Fruit fly (Drosophila melanogaster): Measurements from ENCODE around the gene CG13077.

The CG13077 gene

DNA sequence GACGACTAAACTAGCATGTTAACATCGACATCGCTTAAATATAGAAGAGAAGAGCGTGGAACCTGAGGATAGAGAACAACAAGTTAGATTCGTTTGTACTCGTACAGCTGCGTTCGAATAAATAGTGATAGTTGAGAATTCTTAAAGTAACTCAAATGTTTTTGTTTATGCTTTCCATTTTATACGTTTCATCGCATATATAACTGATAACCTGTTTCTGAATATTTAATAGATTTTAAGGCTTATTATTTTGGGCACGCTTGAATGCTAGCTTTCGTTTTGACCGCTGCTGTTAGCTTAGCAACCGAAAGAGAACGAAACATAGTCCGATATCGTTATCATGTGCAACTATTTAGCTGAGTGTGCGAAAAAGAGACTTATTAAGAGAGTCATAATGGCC is 37.4 kb upstream of the CG13077 start (continued):
- TF ChIP-seq Lpt (GFP tag; optimal IDR thresholded peaks at IDR 0.05) (peak; percentile 96), cyc (GFP tag; optimal IDR thresholded peaks at IDR 0.05) (peak; percentile 60), fkh (GFP tag; optimal IDR thresholded peaks at IDR 0.05) (peak; percentile 76), dac (GFP tag; optimal IDR thresholded peaks at IDR 0.05) (peak; percentile 97), CG31627 (GFP tag; optimal IDR thresholded peaks at IDR 0.05) (peak; percentile 64), Met (GFP tag; optimal IDR thresholded peaks at IDR 0.05) (peak; percentile 66), CG11294 (GFP tag; IDR thresholded peaks at IDR 0.05) (peak; percentile 99), achi (GFP tag; optimal IDR thresholded peaks at IDR 0.05) (peak; percentile 97), pdm3 (GFP tag; optimal IDR thresholded peaks at IDR 0.05) (peak; percentile 97), svp (GFP tag) (no peak), CG11762 (GFP tag; optimal IDR thresholded peaks at IDR 0.05; ENCODE audit: insufficient read depth) (peak; percentile 93), Hr4 (GFP tag; optimal IDR thresholded peaks at IDR 0.05) (peak; percentile 99), CG9139 (GFP tag; optimal IDR thresholded peaks at IDR 0.05) (peak; percentile 93), Smox (GFP tag; optimal IDR thresholded peaks at IDR 0.05) (peak; percentile 53)

DNA sequence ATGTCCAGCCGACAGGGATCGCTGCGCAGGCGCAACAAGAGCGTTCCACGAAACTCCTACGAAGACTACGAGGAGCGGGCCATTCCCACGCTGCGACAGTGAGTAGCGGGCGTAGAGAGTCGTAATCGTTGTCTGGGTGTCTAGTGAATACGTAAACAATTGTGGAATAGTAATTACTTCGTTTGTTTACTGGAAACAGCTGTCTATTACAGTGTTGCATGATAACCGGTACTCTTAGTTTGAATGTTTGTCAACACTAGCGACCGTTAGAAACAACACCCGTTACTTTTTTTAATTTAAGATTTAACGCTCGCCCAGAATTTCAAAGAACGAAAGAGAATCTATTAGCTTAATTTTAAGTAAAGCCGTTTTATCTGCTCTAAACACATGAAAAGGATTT is 35.6 kb upstream of the CG13077 start, which contains the start of gene CG10165:
TSS of gene CG10165 (minus strand) at position 214 of the 400 bp plus-strand sequence.
- TF ChIP-seq CG31627 (GFP tag; optimal IDR thresholded peaks at IDR 0.05) (no peak), Sox15 (GFP tag; optimal IDR thresholded peaks at IDR 0.05) (no peak), Eip93F (GFP tag; optimal IDR thresholded peaks at IDR 0.05) (no peak), fkh (GFP tag; optimal IDR thresholded peaks at IDR 0.05) (peak; percentile 81), dsx (GFP tag; optimal IDR thresholded peaks at IDR 0.05; ENCODE audit: poor library complexity, severe bottlenecking) (peak; percentile 61)

DNA sequence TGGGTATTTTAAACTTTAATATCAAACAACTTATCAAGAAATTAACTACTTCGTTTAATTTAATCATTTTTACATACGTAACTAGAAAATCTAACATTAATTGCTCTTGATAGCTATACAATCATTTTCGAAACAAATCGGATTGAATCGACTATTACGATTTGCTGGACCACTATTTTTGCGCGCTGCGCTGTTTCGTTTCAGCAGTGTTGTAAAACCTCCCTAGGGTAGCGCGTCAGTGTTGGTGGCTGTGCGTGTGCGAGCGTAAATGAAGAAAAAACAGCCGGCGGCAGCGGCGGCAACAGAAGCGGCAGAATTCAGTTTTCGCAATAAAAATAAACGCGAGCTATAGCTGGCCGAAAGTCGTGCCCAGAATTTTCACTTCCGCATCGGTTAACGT is 32.4 kb upstream of the CG13077 start, which contains the start of gene CG33116:
TSS of gene CG33116 (plus strand) at position 233 of the 400 bp plus-strand sequence.
- peak; percentile 88 for TF ChIP-seq Sox102F (GFP tag; optimal IDR thresholded peaks at IDR 0.05)
- peak; percentile 74 for TF ChIP-seq Gug (GFP tag; IDR thresholded peaks at IDR 0.05)
- TF ChIP-seq CG1621 (tag; optimal IDR thresholded peaks at IDR 0.05): peak; percentile 77
- TF ChIP-seq CG6854 (GFP tag; optimal IDR thresholded peaks at IDR 0.05): peak; percentile 71
- TF ChIP-seq spab (GFP tag; optimal IDR thresholded peaks at IDR 0.05): peak; percentile 70
- peak; percentile 80 for TF ChIP-seq Lpt (GFP tag; optimal IDR thresholded peaks at IDR 0.05)
- TF ChIP-seq CG8119 (GFP tag; IDR thresholded peaks at IDR 0.05): peak; percentile 83
- peak; percentile 76 for TF ChIP-seq CG6808 (GFP tag; optimal IDR thresholded peaks at IDR 0.05)
- TF ChIP-seq CG6163 (GFP tag; IDR thresholded peaks at IDR 0.05): peak; percentile 85
- TF ChIP-seq Eip93F (GFP tag; optimal IDR thresholded peaks at IDR 0.05): peak; percentile 33
- peak; percentile 88 for TF ChIP-seq eg (GFP tag; IDR thresholded peaks at IDR 0.05)
- TF ChIP-seq fd85E (GFP tag; optimal IDR thresholded peaks at IDR 0.05): peak; percentile 69
- peak; percentile 64 to 84 for TF ChIP-seq salr (GFP tag; optimal IDR thresholded peaks at IDR 0.05)
- peak; percentile 72 for TF ChIP-seq dsx (GFP tag; optimal IDR thresholded peaks at IDR 0.05; ENCODE audit: poor library complexity, severe bottlenecking)
- TF ChIP-seq Met (GFP tag; optimal IDR thresholded peaks at IDR 0.05): peak; percentile 88
- peak; percentile 86 for TF ChIP-seq cyc (GFP tag; optimal IDR thresholded peaks at IDR 0.05)
- TF ChIP-seq Blimp-1 (GFP tag; optimal IDR thresholded peaks at IDR 0.05): peak; percentile 39
- peak; percentile 60 for TF ChIP-seq CG8319 (GFP tag; optimal IDR thresholded peaks at IDR 0.05)
- peak; percentile 75 for TF ChIP-seq CG34406 (GFP tag; optimal IDR thresholded peaks at IDR 0.05)
- peak; percentile 89 for TF ChIP-seq esn (GFP tag; optimal IDR thresholded peaks at IDR 0.05)
- peak; percentile 81 for TF ChIP-seq Smox (GFP tag; optimal IDR thresholded peaks at IDR 0.05)
- peak; percentile 88 for TF ChIP-seq vri (GFP tag; optimal IDR thresholded peaks at IDR 0.05)
- peak; percentile 57 for TF ChIP-seq CG11902 (GFP tag; optimal IDR thresholded peaks at IDR 0.05)
- TF ChIP-seq pdm3 (GFP tag; optimal IDR thresholded peaks at IDR 0.05): peak; percentile 87
- peak; percentile 83 for TF ChIP-seq Hr39 (GFP tag; optimal IDR thresholded peaks at IDR 0.05)
- peak; percentile 86 for TF ChIP-seq net (GFP tag; optimal IDR thresholded peaks at IDR 0.05)
- TF ChIP-seq OdsH (GFP tag; optimal IDR thresholded peaks at IDR 0.05): peak; percentile 88
- peak; percentile 57 for TF ChIP-seq CG16779 (tag; optimal IDR thresholded peaks at IDR 0.05)
- TF ChIP-seq Ets96B (tag; optimal IDR thresholded peaks at IDR 0.05): peak; percentile 73
- TF ChIP-seq CG6792 (GFP tag; optimal IDR thresholded peaks at IDR 0.05): peak; percentile 79
- TF ChIP-seq achi (GFP tag; optimal IDR thresholded peaks at IDR 0.05): peak; percentile 85
- peak; percentile 87 for TF ChIP-seq lz (GFP tag; optimal IDR thresholded peaks at IDR 0.05)
- TF ChIP-seq dac (GFP tag; optimal IDR thresholded peaks at IDR 0.05): peak; percentile 77
- TF ChIP-seq CG3919 (GFP tag; optimal IDR thresholded peaks at IDR 0.05): peak; percentile 92
- TF ChIP-seq CG32006 (GFP tag; optimal IDR thresholded peaks at IDR 0.05): peak; percentile 91
- peak; percentile 84 for TF ChIP-seq topi (GFP tag; optimal IDR thresholded peaks at IDR 0.05)
- peak; percentile 51 for TF ChIP-seq CG9139 (GFP tag; optimal IDR thresholded peaks at IDR 0.05)
- peak; percentile 72 for TF ChIP-seq CG11762 (GFP tag; optimal IDR thresholded peaks at IDR 0.05; ENCODE audit: insufficient read depth)
- peak; percentile 77 for TF ChIP-seq CG3032 (tag; optimal IDR thresholded peaks at IDR 0.05)

Measured in whole organism, prepupa.